Worm (Caenorhabditis elegans) whole organism, young adult: ENCODE data around the gene F36D3.14.

Source experiments
- B0035.1 ChIP-seq: sonication (generic microtip); optimal IDR thresholded peaks from 2 replicates; lab custom pipeline; 2016; ENCODE audit warnings: missing genetic modification characterization, mild to moderate bottlenecking, missing compliant biosample characterization, missing genotype, missing genetic modification reagents
- B0261.1 ChIP-seq: sonication (generic microtip); optimal IDR thresholded peaks from 2 replicates; lab custom pipeline; 2016; ENCODE audit warnings: mild to moderate bottlenecking, missing genetic modification characterization, moderate library complexity, missing compliant biosample characterization
- C06A6.2 ChIP-seq: fragments of 200-800 bp; sonication (Bioruptor generic); conservative IDR thresholded peaks from 2 replicates; pipeline ENCODE4 v1.3.6; 2022; ENCODE audit warnings: missing genetic modification characterization, missing compliant biosample characterization
- D2030.7 ChIP-seq: fragments of 200-800 bp; sonication (Bioruptor generic); IDR thresholded peaks from 2 replicates; pipeline ENCODE4 v1.3.6; 2022; ENCODE audit warnings: missing genetic modification reagents, missing genetic modification characterization, missing compliant biosample characterization
- F33H1.4 ChIP-seq: fragments of 200-800 bp; sonication (Bioruptor generic); IDR thresholded peaks from 2 replicates; pipeline ENCODE4 v1.3.6; 2022; ENCODE audit warnings: missing genetic modification reagents, missing genetic modification characterization, missing compliant biosample characterization
- F37B4.10 ChIP-seq: fragments of 200-800 bp; sonication (Bioruptor generic); IDR thresholded peaks from 2 replicates; pipeline ENCODE4 v1.3.6; 2022; ENCODE audit warnings: missing genetic modification characterization, missing compliant biosample characterization
- F49E8.2 ChIP-seq: sonication (generic microtip); optimal IDR thresholded peaks from 3 replicates; lab custom pipeline; 2017; ENCODE audit warnings: missing genetic modification characterization, mild to moderate bottlenecking, missing compliant biosample characterization, antibody characterized with exemption, moderate library complexity; ENCODE audit not compliant: insufficient read depth
- K11D2.4 ChIP-seq: fragments of 200-800 bp; sonication (Bioruptor generic); IDR thresholded peaks from 2 replicates; pipeline ENCODE4 v1.3.6; 2022; ENCODE audit warnings: missing genetic modification reagents, missing genetic modification characterization, missing compliant biosample characterization
- Y53F4B.3 ChIP-seq: fragments of 200-800 bp; sonication (Bioruptor generic); IDR thresholded peaks from 2 replicates; pipeline ENCODE4 v1.3.6; 2022; ENCODE audit warnings: missing genetic modification reagents, missing genetic modification characterization, missing compliant biosample characterization
- Y56A3A.18 ChIP-seq: fragments of 200-800 bp; sonication (Bioruptor generic); IDR thresholded peaks from 2 replicates; pipeline ENCODE4 v1.3.6; 2022; ENCODE audit warnings: missing genetic modification reagents, missing genetic modification characterization, missing compliant biosample characterization
- Y79H2A.3 ChIP-seq: fragments of 200-800 bp; sonication (Bioruptor generic); conservative IDR thresholded peaks from 2 replicates; pipeline ENCODE4 v1.3.6; 2022; ENCODE audit warnings: missing genetic modification reagents, missing genetic modification characterization, missing compliant biosample characterization
- Y95B8A.8 ChIP-seq: fragments of 200-800 bp; sonication (Bioruptor generic); IDR thresholded peaks from 2 replicates; pipeline ENCODE4 v1.3.6; 2022; ENCODE audit warnings: missing genetic modification reagents, missing genetic modification characterization, missing compliant biosample characterization
- atf-7 ChIP-seq: sonication (generic microtip); optimal IDR thresholded peaks from 2 replicates; lab custom pipeline; 2017; ENCODE audit warnings: mild to moderate bottlenecking, missing genetic modification characterization, missing compliant biosample characterization
- athp-1 ChIP-seq: sonication (generic microtip); optimal IDR thresholded peaks from 2 replicates; lab custom pipeline; 2017; ENCODE audit warnings: mild to moderate bottlenecking, missing genetic modification characterization, missing compliant biosample characterization
- attf-6 ChIP-seq: fragments of 200-800 bp; sonication (Bioruptor generic); IDR thresholded peaks from 2 replicates; pipeline ENCODE4 v1.3.6; 2022; ENCODE audit warnings: missing genetic modification reagents, missing genetic modification characterization, missing compliant biosample characterization
- ceh-91 ChIP-seq: fragments of 200-800 bp; sonication (Bioruptor generic); IDR thresholded peaks from 2 replicates; pipeline ENCODE4 v1.3.6; 2022; ENCODE audit warnings: missing genetic modification reagents, missing genetic modification characterization, missing compliant biosample characterization
- chd-7 ChIP-seq: sonication (generic microtip); optimal IDR thresholded peaks from 2 replicates; lab custom pipeline; 2016; ENCODE audit warnings: mild to moderate bottlenecking, missing genetic modification characterization, moderate library complexity, missing compliant biosample characterization
- die-1 ChIP-seq: sonication (generic microtip); optimal IDR thresholded peaks from 2 replicates; lab custom pipeline; 2016; ENCODE audit warnings: missing genotype, mild to moderate bottlenecking, missing genetic modification characterization, missing compliant biosample characterization
- egl-44 ChIP-seq: fragments of 200-800 bp; sonication (Bioruptor generic); IDR thresholded peaks from 2 replicates; pipeline ENCODE4 v1.3.6; 2022; ENCODE audit warnings: missing genetic modification reagents, missing genetic modification characterization, missing compliant biosample characterization
- egrh-3 ChIP-seq: fragments of 200-800 bp; sonication (Bioruptor generic); IDR thresholded peaks from 2 replicates; pipeline ENCODE4 v1.3.6; 2022; ENCODE audit warnings: missing genetic modification reagents, missing genetic modification characterization, missing compliant biosample characterization
- hmg-20 ChIP-seq: fragments of 200-800 bp; sonication (Bioruptor generic); IDR thresholded peaks from 2 replicates; pipeline ENCODE4 v1.3.6; 2022; ENCODE audit warnings: missing genetic modification reagents, missing genetic modification characterization, missing compliant biosample characterization
- let-526 ChIP-seq: fragments of 200-800 bp; sonication (Bioruptor generic); IDR thresholded peaks from 2 replicates; pipeline ENCODE4 v1.3.6; 2022; ENCODE audit warnings: missing genetic modification reagents, missing genetic modification characterization, missing compliant biosample characterization
- lin-26 ChIP-seq: fragments of 200-800 bp; sonication (Bioruptor generic); IDR thresholded peaks from 2 replicates; pipeline ENCODE4 v1.3.6; 2022; ENCODE audit warnings: missing genetic modification reagents, missing genetic modification characterization, missing compliant biosample characterization
- lsy-27 ChIP-seq: sonication (generic microtip); optimal IDR thresholded peaks from 2 replicates; lab custom pipeline; 2017; ENCODE audit warnings: missing genetic modification characterization, mild to moderate bottlenecking, missing compliant biosample characterization, antibody characterized with exemption, missing genotype, borderline replicate concordance; ENCODE audit not compliant: insufficient read depth
- nfya-1 ChIP-seq: sonication (generic microtip); optimal IDR thresholded peaks from 2 replicates; lab custom pipeline; 2017; ENCODE audit warnings: antibody characterized with exemption, missing compliant biosample characterization, missing genetic modification characterization, borderline replicate concordance; ENCODE audit not compliant: insufficient read depth
- nfya-2 ChIP-seq: fragments of 200-800 bp; sonication (Bioruptor generic); IDR thresholded peaks from 2 replicates; pipeline ENCODE4 v1.3.6; 2022; ENCODE audit warnings: missing genetic modification reagents, missing genetic modification characterization, missing compliant biosample characterization
- nfyb-1 ChIP-seq: fragments of 200-800 bp; sonication (Bioruptor generic); IDR thresholded peaks from 2 replicates; pipeline ENCODE4 v1.3.6; 2022; ENCODE audit warnings: missing genetic modification reagents, missing genetic modification characterization, missing compliant biosample characterization
- nhr-120 ChIP-seq: fragments of 200-800 bp; sonication (Bioruptor generic); IDR thresholded peaks from 2 replicates; pipeline ENCODE4 v1.3.6; 2022; ENCODE audit warnings: missing genetic modification characterization, missing compliant biosample characterization
- nhr-27 ChIP-seq: fragments of 200-800 bp; sonication (Bioruptor generic); optimal IDR thresholded peaks from 2 replicates; lab custom pipeline; 2018; ENCODE audit warnings: mild to moderate bottlenecking, missing genetic modification characterization, moderate library complexity, missing compliant biosample characterization
- pbrm-1 ChIP-seq: fragments of 200-800 bp; sonication (Bioruptor generic); IDR thresholded peaks from 2 replicates; pipeline ENCODE4 v1.3.6; 2022; ENCODE audit warnings: missing genetic modification reagents, missing genetic modification characterization, missing compliant biosample characterization
- pha-4 ChIP-seq: fragments of 150-350 bp; sonication (generic microtip); optimal IDR thresholded peaks from 2 replicates; lab custom pipeline; 2014; ENCODE audit warnings: missing biosample characterization, missing genetic modification reagents, missing genetic modification characterization
- rpc-1 ChIP-seq, 2 experiments: fragments of 150-350 bp in 1 of 2; sonication (generic microtip) in 1 of 2; optimal IDR thresholded peaks; 2 replicates each; lab custom pipeline; 2014 to 2018; ENCODE audit warnings: missing biosample characterization in 1 of 2, missing genetic modification characterization in 1 of 2, missing genetic modification reagents in 1 of 2, missing genotype in 1 of 2
- snpc-1.1 ChIP-seq: sonication (generic microtip); optimal IDR thresholded peaks from 2 replicates; lab custom pipeline; 2017; ENCODE audit warnings: missing genetic modification characterization, mild to moderate bottlenecking, missing compliant biosample characterization, antibody characterized with exemption, moderate library complexity, missing genotype, missing genetic modification reagents; ENCODE audit not compliant: insufficient read depth
- snpc-4 ChIP-seq, 5 experiments: fragments of 150-350 bp in 1 of 5; sonication (generic microtip) in 4 of 5; optimal IDR thresholded peaks; 2 replicates each; lab custom pipeline; 2014 to 2018; ENCODE audit warnings: missing genetic modification characterization in 5 of 5, missing biosample characterization in 3 of 5, antibody characterized with exemption in 2 of 5, mild to moderate bottlenecking in 2 of 5, missing compliant biosample characterization in 2 of 5, missing genotype in 2 of 5, moderate library complexity in 2 of 5, missing genetic modification reagents in 1 of 5
- tbp1 ChIP-seq: fragments of 200-800 bp; sonication (Bioruptor generic); optimal IDR thresholded peaks from 2 replicates; lab custom pipeline; 2018; ENCODE audit warnings: mild to moderate bottlenecking, missing genetic modification characterization, missing compliant biosample characterization
- zim-3 ChIP-seq: sonication (generic microtip); optimal IDR thresholded peaks from 2 replicates; lab custom pipeline; 2017; ENCODE audit warnings: mild to moderate bottlenecking, missing genetic modification characterization, moderate library complexity, missing compliant biosample characterization
- ztf-25 ChIP-seq: fragments of 200-800 bp; sonication (Bioruptor generic); IDR thresholded peaks from 2 replicates; pipeline ENCODE4 v1.3.6; 2022; ENCODE audit warnings: missing genetic modification reagents, missing genetic modification characterization, missing compliant biosample characterization
- ztf-28 ChIP-seq: fragments of 200-800 bp; sonication (Bioruptor generic); IDR thresholded peaks from 2 replicates; pipeline ENCODE4 v1.3.6; 2022; ENCODE audit warnings: missing genetic modification reagents, missing genetic modification characterization, missing compliant biosample characterization
- ztf-3 ChIP-seq: fragments of 200-800 bp; sonication (Bioruptor generic); optimal IDR thresholded peaks from 2 replicates; lab custom pipeline; 2018; ENCODE audit warnings: mild to moderate bottlenecking, missing genetic modification characterization, missing compliant biosample characterization

The F36D3.14 gene

DNA sequence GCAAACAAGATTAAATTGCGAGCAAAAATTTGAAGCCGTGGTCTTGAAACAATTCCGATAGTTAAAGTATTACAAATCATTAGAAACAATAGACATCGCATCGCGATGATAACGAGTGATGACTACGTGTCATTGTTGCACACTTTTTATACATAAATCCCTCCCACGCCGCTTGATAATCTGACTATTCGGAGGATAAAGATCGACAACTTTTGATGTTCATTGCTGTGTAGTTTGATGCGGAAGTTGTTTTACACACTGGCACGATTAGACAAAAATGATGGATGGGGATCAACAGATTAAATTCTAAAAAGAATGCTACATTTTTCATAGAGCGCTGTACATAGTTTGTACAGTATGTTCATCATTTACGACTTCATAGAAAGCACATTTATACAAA lies 23.8 kb downstream of the F36D3.14 start, which contains the start of gene T08G3.11:
T08G3.11 (minus strand) TSS at position 101 of the 400 bp plus-strand sequence.
- TF ChIP-seq Y53F4B.3 (GFP tag; lab: Robert Waterston, UW) (no peak), athp-1 (tag; lab: Kevin White, UChicago) (no peak), attf-6 (GFP tag; lab: Robert Waterston, UW) (no peak), Y56A3A.18 (no peak), F33H1.4 (GFP tag; lab: Robert Waterston, UW) (no peak), chd-7 (tag; lab: Kevin White, UChicago) (no peak), egrh-3 (GFP tag; lab: Robert Waterston, UW) (no peak), nhr-27 (tag; lab: Kevin White, UChicago) (no peak), zim-3 (tag; lab: Kevin White, UChicago) (no peak), ceh-91 (GFP tag; lab: Robert Waterston, UW) (no peak), pha-4 (tag; lab: Kevin White, UChicago) (no peak), egl-44 (GFP tag; lab: Robert Waterston, UW) (no peak)

DNA sequence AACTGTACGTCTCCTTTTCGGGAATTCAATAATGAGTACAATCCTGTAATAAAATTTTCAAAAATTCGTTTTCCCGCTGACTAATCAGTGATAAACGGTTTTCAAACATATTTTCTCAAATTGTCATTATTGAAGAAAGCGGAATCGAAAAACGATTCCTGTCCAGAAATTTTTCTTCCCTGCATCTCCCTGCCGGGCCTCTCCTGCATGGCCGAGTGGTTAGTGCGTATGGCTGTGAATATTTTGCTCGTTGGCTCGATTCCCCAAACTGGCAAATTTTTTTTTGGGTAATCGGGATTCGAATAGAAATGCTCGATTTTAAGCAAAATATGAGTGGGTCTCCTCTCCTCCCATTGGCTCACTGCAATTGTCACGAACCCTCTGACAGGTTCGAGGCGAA lies 28.4 kb downstream of the F36D3.14 start:
- TF ChIP-seq B0261.1 (peak; percentile 62), rpc-1 (optimal IDR thresholded peaks at IDR 0.05; lab: Kevin White, UChicago) (peak; percentile 4), rpc-1 (tag; optimal IDR thresholded peaks at IDR 0.05; lab: Kevin White, UChicago) (peak; percentile 55), lin-26 (GFP tag; lab: Robert Waterston, UW) (0 out of 2 replicates have a peak, but pooled peaks have one; percentile 14), nfyb-1 (GFP tag; lab: Robert Waterston, UW) (0 out of 2 replicates have a peak, but pooled peaks have one; percentile 23), Y56A3A.18 (0 out of 2 replicates have a peak, but pooled peaks have one; percentile 49), pbrm-1 (GFP tag; lab: Robert Waterston, UW) (0 out of 2 replicates have a peak, but pooled peaks have one; percentile 24), tbp1 (GFP tag; lab: Kevin White, UChicago) (peak; percentile 82)

DNA sequence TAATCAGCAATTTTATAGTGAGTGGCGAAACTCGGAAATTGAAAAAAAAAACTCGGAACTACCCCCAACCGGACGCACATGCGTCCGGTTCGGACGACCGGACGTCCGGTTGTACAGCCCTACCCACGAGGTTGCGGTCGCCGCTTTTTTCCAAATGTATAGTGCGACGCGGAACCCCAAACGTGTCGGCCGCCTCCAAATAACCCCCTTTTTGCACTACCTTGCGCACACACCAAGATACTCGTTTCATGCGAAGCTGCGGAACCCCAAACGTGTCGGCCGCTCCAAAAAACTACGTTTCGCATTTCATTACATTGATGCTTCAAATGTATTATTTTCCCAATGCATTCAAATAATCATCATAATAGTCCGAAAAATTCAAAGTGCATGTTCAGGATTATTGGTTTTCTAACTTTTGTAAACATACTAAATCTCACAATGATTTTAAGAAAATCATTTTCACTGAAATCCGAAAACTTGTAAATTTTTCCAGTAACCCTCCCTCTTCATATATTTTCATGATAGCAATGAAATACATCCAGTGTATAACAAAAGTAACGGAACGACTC lies 31.0 kb downstream of the F36D3.14 start, which contains the start of gene srw-35:
srw-35 (plus strand) TSS at position 519 of the 569 bp plus-strand sequence.
- no peak for TF ChIP-seq pha-4 (tag; lab: Kevin White, UChicago)
- peak; percentile 76 for TF ChIP-seq snpc-1.1 (tag; lab: Kevin White, UChicago)
- no peak for TF ChIP-seq die-1 (tag; lab: Kevin White, UChicago)
- no peak for TF ChIP-seq hmg-20 (GFP tag; lab: Robert Waterston, UW)
- TF ChIP-seq C06A6.2 (GFP tag; lab: Robert Waterston, UW): no peak
- 0 out of 2 replicates have a peak, but pooled peaks have one; percentile 14 for TF ChIP-seq ztf-28 (GFP tag; lab: Robert Waterston, UW)
- no peak for TF ChIP-seq nhr-120 (GFP tag; lab: Robert Waterston, UW)
- TF ChIP-seq snpc-4 (GFP tag; optimal IDR thresholded peaks at IDR 0.05; lab: Kevin White, UChicago): peak; percentile 26
- TF ChIP-seq snpc-4 (tag; optimal IDR thresholded peaks at IDR 0.05; lab: Kevin White, UChicago): peak in 3 of 4 experiments; percentile 23 to 94 (median 82)
- no peak for TF ChIP-seq atf-7 (tag; lab: Kevin White, UChicago)
- no peak for TF ChIP-seq Y95B8A.8 (GFP tag; lab: Robert Waterston, UW)

DNA sequence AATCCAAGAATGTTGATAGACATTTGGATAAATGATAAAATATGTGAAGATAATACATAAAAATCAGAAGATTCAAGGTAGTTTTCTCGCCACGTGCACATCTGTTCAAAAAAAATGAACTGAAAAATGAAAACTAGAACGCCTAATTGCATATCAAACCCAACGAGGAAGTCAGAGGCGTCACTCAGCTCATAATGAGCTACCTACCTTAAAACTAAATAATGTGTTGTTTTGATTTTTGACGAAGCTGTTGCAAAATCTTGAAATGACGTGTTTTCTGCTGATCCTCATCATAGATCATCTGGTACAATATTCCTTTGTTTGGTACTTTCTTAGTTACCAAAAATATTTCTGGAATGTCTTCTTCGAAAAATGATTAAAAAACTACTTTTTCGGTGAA lies 32.1 kb downstream of the F36D3.14 start, which contains the start of gene srh-138:
srh-138 (minus strand) TSS at position 101 of the 400 bp plus-strand sequence.
- no peak for TF ChIP-seq let-526
- TF ChIP-seq, all 124 proteins: peak for 0

DNA sequence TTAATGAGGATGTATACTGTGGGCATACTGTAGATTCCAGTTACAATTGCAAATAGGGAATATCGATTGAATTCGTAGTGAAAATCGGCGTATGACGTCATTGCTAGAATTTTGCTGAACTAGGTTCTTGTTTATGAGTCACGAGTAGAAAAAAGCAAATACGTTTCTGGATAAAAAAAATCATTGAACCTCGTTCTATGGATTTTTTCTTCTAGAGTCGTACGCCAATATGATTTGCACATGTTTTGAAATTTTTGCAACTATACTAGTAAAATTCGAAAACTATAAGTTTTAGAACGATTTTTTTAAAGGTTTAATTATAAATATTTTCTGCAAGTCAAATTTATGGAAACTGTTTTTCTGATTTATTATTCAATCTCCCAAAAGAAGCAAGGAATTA lies 35.2 kb downstream of the F36D3.14 start, which contains the start of gene sru-44:
sru-44 (minus strand) TSS at position 101 of the 400 bp plus-strand sequence.
- no peak for TF ChIP-seq F37B4.10 (GFP tag; lab: Robert Waterston, UW)
- TF ChIP-seq K11D2.4 (GFP tag; lab: Robert Waterston, UW): no peak
- no peak for TF ChIP-seq D2030.7 (GFP tag; lab: Robert Waterston, UW)
- no peak for TF ChIP-seq nfya-1 (tag; lab: Kevin White, UChicago)
- no peak for TF ChIP-seq lsy-27
- no peak for TF ChIP-seq nfya-2 (GFP tag; lab: Robert Waterston, UW)
- TF ChIP-seq ztf-25 (GFP tag; lab: Robert Waterston, UW): no peak
- no peak for TF ChIP-seq nfyb-1 (GFP tag; lab: Robert Waterston, UW)
- TF ChIP-seq F49E8.2: no peak
- TF ChIP-seq Y95B8A.8 (GFP tag; lab: Robert Waterston, UW): no peak
- no peak for TF ChIP-seq ztf-3
- TF ChIP-seq Y56A3A.18: no peak
- no peak for TF ChIP-seq Y79H2A.3 (GFP tag; lab: Robert Waterston, UW)
- no peak for TF ChIP-seq B0035.1 (tag; lab: Kevin White, UChicago)
